Fruit fly (Drosophila melanogaster) whole organism: ENCODE results near the gene Torsin.

Source experiments
- CG8478 ChIP-seq: fragments of >200 bp; optimal IDR thresholded peaks from 2 replicates; lab custom pipeline; 2018; ENCODE audit warnings: inconsistent platforms
- Dll ChIP-seq: fragments of >200 bp; optimal IDR thresholded peaks from 2 replicates; lab custom pipeline; 2017
- EcR ChIP-seq, 2 experiments: fragments of >200 bp; optimal IDR thresholded peaks; 2 replicates each; lab custom pipeline; 2017; ENCODE audit warnings: missing biosample characterization in 2 of 2, missing genetic modification characterization in 2 of 2, missing genetic modification reagents in 2 of 2
- pan ChIP-seq: fragments of >200 bp; optimal IDR thresholded peaks from 2 replicates; lab custom pipeline; 2017
- psq ChIP-seq: fragments of >200 bp; optimal IDR thresholded peaks from 2 replicates; lab custom pipeline; 2017
- usp ChIP-seq: fragments of >200 bp; optimal IDR thresholded peaks from 2 replicates; lab custom pipeline; 2017; ENCODE audit warnings: missing biosample characterization, missing genetic modification characterization, mixed read lengths

The Torsin gene

dm6 chrX:4649751-4650150 lies at the start of gene Torsin, which contains the start of gene Cbp80:
TSS of gene Torsin (minus strand) at chrX:4650032.
TSS of gene Cbp80 (plus strand) at chrX:4650015.
- TF ChIP-seq pan (lab: Kevin White, UChicago) = no peak
- TF ChIP-seq CG8478 (lab: Kevin White, UChicago) = no peak
- TF ChIP-seq psq (lab: Kevin White, UChicago) = no peak
- no peak for TF ChIP-seq EcR (GFP tag; optimal IDR thresholded peaks at IDR 0.05; lab: Kevin White, UChicago)
- TF ChIP-seq Dll (lab: Kevin White, UChicago) = no peak
- no peak for TF ChIP-seq usp (GFP tag; lab: Kevin White, UChicago)

DNA sequence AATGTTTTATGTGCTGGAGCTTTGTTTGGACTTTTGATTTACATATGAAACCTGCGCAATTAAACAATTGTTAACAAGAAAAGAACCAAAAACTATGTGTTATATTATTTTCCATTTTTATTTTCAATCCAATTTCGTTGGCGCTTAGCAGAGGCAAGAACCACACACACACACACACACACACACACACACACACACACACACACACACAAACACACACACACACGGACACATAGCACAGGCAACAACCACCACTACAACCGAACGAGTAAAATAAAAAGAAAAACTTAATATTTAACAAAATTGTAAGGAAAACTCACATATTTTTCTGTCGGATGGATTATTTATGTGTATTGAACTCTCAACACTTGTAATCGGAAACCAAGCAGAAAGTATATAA lies 49.5 kb upstream of the Torsin start:
- TF ChIP-seq psq (lab: Kevin White, UChicago) (no peak), Dll (lab: Kevin White, UChicago) (no peak), pan (lab: Kevin White, UChicago) (no peak), CG8478 (lab: Kevin White, UChicago) (no peak), EcR (GFP tag; optimal IDR thresholded peaks at IDR 0.05; lab: Kevin White, UChicago) (no peak), usp (GFP tag; lab: Kevin White, UChicago) (no peak)

- TF ChIP-seq pan (lab: Kevin White, UChicago) = no peak
- TF ChIP-seq CG8478 (lab: Kevin White, UChicago) = no peak
- no peak for TF ChIP-seq Dll (lab: Kevin White, UChicago)
- TF ChIP-seq psq (lab: Kevin White, UChicago) = no peak
- TF ChIP-seq EcR (GFP tag; optimal IDR thresholded peaks at IDR 0.05; lab: Kevin White, UChicago) = no peak
- no peak for TF ChIP-seq usp (GFP tag; lab: Kevin White, UChicago)
These were observed 44.3 kb upstream of the Torsin start for dm6 chrX:4694104-4694503.

dm6 chrX:4692963-4693362 lies 43.1 kb upstream of the Torsin start:
- TF ChIP-seq EcR (GFP tag; optimal IDR thresholded peaks at IDR 0.05; lab: Kevin White, UChicago) = no peak
- TF ChIP-seq CG8478 (lab: Kevin White, UChicago) = no peak
- no peak for TF ChIP-seq psq (lab: Kevin White, UChicago)
- no peak for TF ChIP-seq usp (GFP tag; lab: Kevin White, UChicago)
- TF ChIP-seq pan (lab: Kevin White, UChicago) = no peak
- no peak for TF ChIP-seq Dll (lab: Kevin White, UChicago)

- TF ChIP-seq psq (lab: Kevin White, UChicago) (no peak), Dll (lab: Kevin White, UChicago) (no peak), CG8478 (lab: Kevin White, UChicago) (no peak), EcR (GFP tag; optimal IDR thresholded peaks at IDR 0.05; lab: Kevin White, UChicago) (no peak), usp (GFP tag; lab: Kevin White, UChicago) (no peak), pan (lab: Kevin White, UChicago) (no peak)
These were observed 41.4 kb upstream of the Torsin start for dm6 chrX:4691226-4691625.

DNA sequence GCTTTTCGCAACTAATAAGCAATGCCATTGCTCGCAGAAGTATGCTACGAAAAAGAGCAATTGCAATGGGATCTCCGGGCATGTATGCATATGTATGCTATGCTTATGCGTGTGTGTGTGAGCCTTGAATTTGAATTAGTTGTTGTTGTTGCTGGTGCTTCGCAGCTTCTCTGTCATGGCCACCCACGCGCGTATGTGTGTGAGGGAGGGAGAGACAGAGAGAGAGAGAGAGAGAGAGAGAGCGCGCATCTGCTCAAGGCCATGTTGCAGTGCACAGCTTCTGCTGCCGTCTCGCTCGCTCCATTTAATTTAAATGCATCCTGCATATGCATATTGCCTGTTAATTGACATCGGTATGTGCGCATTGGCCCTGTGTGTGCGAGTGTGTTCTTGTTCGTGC lies 40.9 kb upstream of the Torsin start:
- TF ChIP-seq usp (GFP tag; lab: Kevin White, UChicago) (no peak), psq (lab: Kevin White, UChicago) (no peak), Dll (lab: Kevin White, UChicago) (no peak), pan (lab: Kevin White, UChicago) (no peak), CG8478 (lab: Kevin White, UChicago) (no peak), EcR (GFP tag; optimal IDR thresholded peaks at IDR 0.05; lab: Kevin White, UChicago) (no peak)

DNA sequence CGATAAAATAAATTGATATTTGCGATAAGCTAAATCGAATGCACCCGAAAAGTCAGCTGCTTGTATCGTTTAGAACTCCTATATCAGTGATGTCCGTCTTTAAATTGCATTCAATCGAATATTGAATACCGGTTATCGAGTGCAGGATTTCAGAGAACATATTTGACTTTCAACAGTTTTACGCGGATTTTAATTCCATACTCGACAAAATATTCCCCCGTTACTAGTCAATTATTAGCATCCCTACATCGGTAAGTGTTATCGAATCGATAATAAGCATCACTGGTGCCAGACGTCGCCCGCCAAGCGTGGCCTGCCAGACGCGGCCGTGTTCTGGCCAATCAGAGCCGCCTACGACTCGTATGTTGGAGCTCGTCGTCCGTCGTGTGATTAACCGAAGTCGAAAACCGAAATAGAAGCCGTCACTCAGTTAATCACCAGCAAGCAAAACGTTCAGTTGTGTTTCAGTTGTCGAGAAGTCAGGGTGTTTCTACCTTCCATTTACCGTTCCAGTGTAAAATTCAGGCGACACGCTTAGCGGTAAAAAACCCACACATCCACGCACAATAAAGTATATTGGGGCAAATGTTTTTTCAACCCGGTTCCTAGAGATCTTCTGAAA lies 38.1 kb upstream of the Torsin start, which contains the start of gene ctp:
Gene ctp, plus strand, starts transcription at position 23 of the 622 bp plus-strand sequence.
- TF ChIP-seq Dll (lab: Kevin White, UChicago) (no peak), pan (lab: Kevin White, UChicago) (no peak), EcR (GFP tag; optimal IDR thresholded peaks at IDR 0.05; lab: Kevin White, UChicago) (no peak), psq (lab: Kevin White, UChicago) (no peak), CG8478 (lab: Kevin White, UChicago) (no peak), usp (GFP tag; lab: Kevin White, UChicago) (no peak)

DNA sequence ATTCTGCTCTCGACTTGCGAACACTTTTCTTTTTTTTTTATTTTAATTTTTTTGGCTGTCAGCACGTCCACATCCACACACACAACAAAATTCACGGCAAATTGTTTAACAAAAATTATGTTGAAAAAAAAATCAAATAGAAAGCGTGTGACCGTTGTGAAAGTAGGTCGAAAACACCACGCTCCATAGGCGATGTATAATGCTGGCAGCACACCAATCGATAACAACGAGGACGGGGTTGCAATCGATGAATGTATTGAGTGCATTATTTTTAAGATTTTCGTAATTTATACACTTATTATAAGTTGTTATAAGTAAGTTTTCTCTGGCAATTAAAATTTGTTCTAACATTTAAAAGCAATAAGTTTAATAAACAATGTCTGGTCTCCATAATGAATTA lies 36.9 kb upstream of the Torsin start, which contains the start of gene Pp2C1:
Gene Pp2C1, minus strand, starts transcription at position 181 of the 400 bp plus-strand sequence.
- TF ChIP-seq pan (lab: Kevin White, UChicago) (no peak), CG8478 (lab: Kevin White, UChicago) (no peak), usp (GFP tag; lab: Kevin White, UChicago) (no peak), Dll (lab: Kevin White, UChicago) (no peak), psq (lab: Kevin White, UChicago) (no peak), EcR (GFP tag; optimal IDR thresholded peaks at IDR 0.05; lab: Kevin White, UChicago) (no peak)

DNA sequence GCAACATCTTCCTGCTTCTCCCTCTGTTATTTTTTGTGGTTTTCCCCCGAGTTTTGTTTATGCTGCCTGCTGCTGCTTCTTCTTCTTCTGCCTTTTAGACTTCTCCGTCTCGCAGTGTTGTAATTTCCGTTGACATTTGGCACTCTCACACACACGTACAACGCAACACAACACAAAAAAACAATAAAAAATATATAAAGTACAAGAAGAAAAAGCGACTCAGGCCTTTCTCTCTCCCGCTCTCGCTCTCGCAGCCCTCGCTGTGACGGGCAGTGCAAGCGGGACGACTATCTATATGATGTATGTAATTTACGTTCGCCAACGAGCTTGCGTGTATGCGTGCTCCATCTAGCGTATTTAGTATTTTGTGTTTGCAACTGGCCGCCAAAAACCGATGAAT lies 36.3 kb upstream of the Torsin start:
- TF ChIP-seq EcR (GFP tag; optimal IDR thresholded peaks at IDR 0.05; lab: Kevin White, UChicago) = no peak
- peak; percentile 80 for TF ChIP-seq CG8478 (lab: Kevin White, UChicago)

dm6 chrX:4684444-4684924 lies 34.7 kb upstream of the Torsin start:
- TF ChIP-seq usp (GFP tag; lab: Kevin White, UChicago) = no peak
- peak; percentile 78 for TF ChIP-seq CG8478 (lab: Kevin White, UChicago)
- no peak for TF ChIP-seq psq (lab: Kevin White, UChicago)
- TF ChIP-seq EcR (GFP tag; optimal IDR thresholded peaks at IDR 0.05; lab: Kevin White, UChicago) = no peak
- TF ChIP-seq Dll (lab: Kevin White, UChicago) = peak; percentile 19

DNA sequence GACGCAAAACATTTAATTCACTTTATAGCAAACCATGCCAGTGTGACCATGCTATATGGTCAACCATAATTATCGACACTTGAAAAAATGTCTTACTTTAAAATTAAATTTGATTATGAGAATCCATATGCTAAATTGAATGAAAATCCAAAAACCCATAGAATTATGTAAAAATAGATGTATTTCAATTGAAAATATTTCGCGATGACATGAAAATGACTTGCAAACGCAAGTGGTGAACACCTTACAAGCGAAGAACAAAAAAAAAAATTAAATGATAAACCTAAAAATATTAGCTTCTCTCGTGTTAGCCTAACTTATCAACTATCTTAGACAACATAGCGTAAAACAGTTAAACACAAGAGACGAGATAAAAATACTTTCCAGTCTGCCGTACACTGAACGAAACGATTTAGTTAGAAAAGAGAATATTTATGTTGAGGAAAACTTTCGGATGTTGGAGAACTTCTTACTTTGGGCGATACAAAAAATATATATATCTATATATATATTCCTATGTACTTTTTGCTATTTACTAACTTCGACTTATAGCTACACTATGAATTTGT lies 30.1 kb upstream of the Torsin start:
- TF ChIP-seq pan (lab: Kevin White, UChicago) (no peak), CG8478 (lab: Kevin White, UChicago) (no peak), Dll (lab: Kevin White, UChicago) (no peak), psq (lab: Kevin White, UChicago) (no peak), EcR (GFP tag; optimal IDR thresholded peaks at IDR 0.05; lab: Kevin White, UChicago) (no peak), usp (GFP tag; lab: Kevin White, UChicago) (no peak)
